Worm (Caenorhabditis elegans) whole organism, L2 larva: ENCODE data around the gene M05D6.2.
A peak's percentile ranks its signal among the peaks of the same experiment; 100 is the strongest.

Source experiments
- C34F6.9 ChIP-seq: fragments of 150-350 bp; optimal IDR thresholded peaks from 2 replicates; lab custom pipeline; 2014; ENCODE audit warnings: missing biosample characterization, missing genetic modification characterization
- F13H6.1 ChIP-seq: sonication (generic microtip); optimal IDR thresholded peaks from 2 replicates; lab custom pipeline; 2016; ENCODE audit warnings: missing genetic modification characterization, missing compliant biosample characterization
- R02D3.7 ChIP-seq: fragments of 150-350 bp; optimal IDR thresholded peaks from 2 replicates; lab custom pipeline; 2014; ENCODE audit warnings: missing biosample characterization, missing genetic modification characterization
- Y55F3AM.14 ChIP-seq: fragments of 200-800 bp; sonication (Bioruptor generic); optimal IDR thresholded peaks from 2 replicates; lab custom pipeline; 2018; ENCODE audit warnings: mild to moderate bottlenecking, missing genetic modification characterization, missing compliant biosample characterization
- aly-2 ChIP-seq: fragments of 150-350 bp; optimal IDR thresholded peaks from 2 replicates; lab custom pipeline; 2014; ENCODE audit warnings: missing biosample characterization, missing genetic modification characterization
- ama-1 ChIP-seq: fragments of 150-350 bp; optimal IDR thresholded peaks from 2 replicates; lab custom pipeline; 2018; ENCODE audit warnings: inconsistent platforms
- blmp-1 ChIP-seq: sonication (generic microtip); optimal IDR thresholded peaks from 2 replicates; lab custom pipeline; 2017; ENCODE audit warnings: missing genetic modification characterization, mild to moderate bottlenecking, missing compliant biosample characterization, antibody characterized with exemption, moderate library complexity; ENCODE audit not compliant: insufficient read depth
- ceh-16 ChIP-seq: fragments of 150-350 bp; optimal IDR thresholded peaks from 2 replicates; lab custom pipeline; 2014; ENCODE audit warnings: missing biosample characterization, missing genetic modification characterization
- ceh-82 ChIP-seq: fragments of 150-350 bp; optimal IDR thresholded peaks from 2 replicates; lab custom pipeline; 2014; ENCODE audit warnings: missing biosample characterization, missing genetic modification characterization
- crh-2 ChIP-seq: sonication (generic microtip); optimal IDR thresholded peaks from 2 replicates; lab custom pipeline; 2017; ENCODE audit warnings: missing biosample characterization, missing genetic modification characterization
- dmd-4 ChIP-seq: sonication (generic microtip); optimal IDR thresholded peaks from 2 replicates; lab custom pipeline; 2017; ENCODE audit warnings: missing biosample characterization, missing genetic modification characterization
- egl-27 ChIP-seq: sonication (generic microtip); optimal IDR thresholded peaks from 3 replicates; lab custom pipeline; 2017; ENCODE audit warnings: missing biosample characterization, missing genetic modification reagents, missing genetic modification characterization
- elt-1 ChIP-seq: fragments of 150-350 bp; optimal IDR thresholded peaks from 2 replicates; lab custom pipeline; 2014; ENCODE audit warnings: missing biosample characterization, missing genetic modification characterization
- elt-3 ChIP-seq: sonication (generic microtip); optimal IDR thresholded peaks from 2 replicates; lab custom pipeline; 2017; ENCODE audit warnings: missing biosample characterization, missing genetic modification characterization
- fos-1 ChIP-seq: fragments of 150-350 bp; optimal IDR thresholded peaks from 2 replicates; lab custom pipeline; 2014; ENCODE audit warnings: missing biosample characterization, missing genetic modification characterization
- gmeb-1 ChIP-seq: fragments of 150-350 bp; optimal IDR thresholded peaks from 2 replicates; lab custom pipeline; 2014; ENCODE audit warnings: missing biosample characterization, missing genetic modification characterization
- lin-11 ChIP-seq: fragments of 150-350 bp; sonication (generic microtip); optimal IDR thresholded peaks from 2 replicates; lab custom pipeline; 2014; ENCODE audit warnings: missing biosample characterization, missing genetic modification characterization, inconsistent platforms, mixed read lengths
- lin-13 ChIP-seq: fragments of 150-350 bp; optimal IDR thresholded peaks from 2 replicates; lab custom pipeline; 2014; ENCODE audit warnings: missing biosample characterization, missing genetic modification reagents, missing genetic modification characterization
- lin-39 ChIP-seq: fragments of 150-350 bp; optimal IDR thresholded peaks from 2 replicates; lab custom pipeline; 2014; ENCODE audit warnings: missing biosample characterization, missing genetic modification reagents, missing genetic modification characterization
- lsy-2 ChIP-seq, 2 experiments: fragments of 150-350 bp in 1 of 2; sonication (generic microtip) in 1 of 2; optimal IDR thresholded peaks; 2 replicates each; lab custom pipeline; 2014 to 2017; ENCODE audit warnings: missing biosample characterization in 2 of 2, missing genetic modification characterization in 2 of 2
- mab-5 ChIP-seq: fragments of 150-350 bp; optimal IDR thresholded peaks from 2 replicates; lab custom pipeline; 2014; ENCODE audit warnings: missing biosample characterization, missing genetic modification characterization
- mdl-1 ChIP-seq, 2 experiments: fragments of 150-350 bp in 1 of 2; sonication (generic microtip) in 1 of 2; optimal IDR thresholded peaks; 2 replicates each; lab custom pipeline; 2017; ENCODE audit warnings: missing biosample characterization in 2 of 2, missing genetic modification characterization in 2 of 2
- nhr-10 ChIP-seq: sonication (generic microtip); optimal IDR thresholded peaks from 2 replicates; lab custom pipeline; 2017; ENCODE audit warnings: missing biosample characterization, missing genetic modification characterization
- nhr-11 ChIP-seq: fragments of 150-350 bp; optimal IDR thresholded peaks from 2 replicates; lab custom pipeline; 2014; ENCODE audit warnings: missing biosample characterization, missing genetic modification characterization
- nhr-129 ChIP-seq: fragments of 150-350 bp; optimal IDR thresholded peaks from 2 replicates; lab custom pipeline; 2014; ENCODE audit warnings: missing biosample characterization, missing genetic modification characterization
- nhr-23 ChIP-seq: fragments of 150-350 bp; optimal IDR thresholded peaks from 2 replicates; lab custom pipeline; 2014; ENCODE audit warnings: missing biosample characterization, missing genetic modification reagents, missing genetic modification characterization
- nhr-237 ChIP-seq: fragments of 150-350 bp; optimal IDR thresholded peaks from 2 replicates; lab custom pipeline; 2014; ENCODE audit warnings: missing biosample characterization, missing genetic modification characterization
- nhr-6 ChIP-seq: fragments of 150-350 bp; optimal IDR thresholded peaks from 2 replicates; lab custom pipeline; 2014; ENCODE audit warnings: missing biosample characterization, missing genetic modification characterization
- nhr-77 ChIP-seq: fragments of 150-350 bp; optimal IDR thresholded peaks from 2 replicates; lab custom pipeline; 2014; ENCODE audit warnings: missing biosample characterization, missing genetic modification characterization
- peb-1 ChIP-seq: fragments of 150-350 bp; optimal IDR thresholded peaks from 2 replicates; lab custom pipeline; 2014; ENCODE audit warnings: missing biosample characterization, missing genetic modification characterization
- sem-4 ChIP-seq: fragments of 150-350 bp; optimal IDR thresholded peaks from 2 replicates; lab custom pipeline; 2014; ENCODE audit warnings: missing biosample characterization, missing genetic modification reagents, missing genetic modification characterization
- skn-1 ChIP-seq: sonication (generic microtip); optimal IDR thresholded peaks from 2 replicates; lab custom pipeline; 2017; ENCODE audit warnings: missing biosample characterization, missing genetic modification characterization
- sma-9 ChIP-seq, 2 experiments: fragments of 150-350 bp in 1 of 2; sonication (generic microtip) in 1 of 2; optimal IDR thresholded peaks; 2 replicates each; lab custom pipeline; 2014 to 2016; ENCODE audit warnings: missing genetic modification characterization in 2 of 2, mild to moderate bottlenecking in 1 of 2, missing biosample characterization in 1 of 2, missing compliant biosample characterization in 1 of 2, missing genetic modification reagents in 1 of 2, moderate library complexity in 1 of 2
- unc-55 ChIP-seq: fragments of 150-350 bp; sonication (generic microtip); optimal IDR thresholded peaks from 3 replicates; lab custom pipeline; 2014; ENCODE audit warnings: missing biosample characterization, missing genetic modification reagents, missing genetic modification characterization
- unc-62 ChIP-seq: fragments of 150-350 bp; optimal IDR thresholded peaks from 2 replicates; lab custom pipeline; 2014; ENCODE audit warnings: missing biosample characterization, missing genetic modification reagents, missing genetic modification characterization
- zag-1 ChIP-seq: fragments of 150-350 bp; optimal IDR thresholded peaks from 2 replicates; lab custom pipeline; 2014; ENCODE audit warnings: missing biosample characterization, missing genetic modification characterization
- ztf-1 ChIP-seq: fragments of 200-800 bp; sonication (Bioruptor generic); conservative IDR thresholded peaks from 2 replicates; pipeline ENCODE4 v1.3.6; 2022; ENCODE audit warnings: missing genetic modification characterization, missing compliant biosample characterization
- ztf-11 ChIP-seq: sonication (generic microtip); optimal IDR thresholded peaks from 2 replicates; lab custom pipeline; 2017; ENCODE audit warnings: missing biosample characterization, missing genetic modification characterization

M05D6.2 gene

ce11 chrII:8504074-8504724 is 36.3 kb downstream of the M05D6.2 start:
- TF ChIP-seq fos-1 (tag; lab: Kevin White, UChicago) = peak; percentile 19
- TF ChIP-seq ama-1 = no peak
- peak in 1 of 2 experiments; percentile 0 for TF ChIP-seq lsy-2 (tag; optimal IDR thresholded peaks at IDR 0.05; lab: Kevin White, UChicago)
- TF ChIP-seq crh-2 (tag; lab: Kevin White, UChicago) = peak; percentile 28
- no peak for TF ChIP-seq dmd-4 (tag; lab: Kevin White, UChicago)
- TF ChIP-seq peb-1 (tag; lab: Kevin White, UChicago) = no peak
- TF ChIP-seq aly-2 (tag; lab: Kevin White, UChicago) = no peak

- TF ChIP-seq ztf-1 (no peak), mab-5 (tag; lab: Kevin White, UChicago) (no peak), fos-1 (tag; lab: Kevin White, UChicago) (peak; percentile 51)
- TF ChIP-seq, all 48 proteins: peak for 1
Measured at ce11 chrII:8506759-8507158, 38.9 kb downstream of the M05D6.2 start.

- TF ChIP-seq nhr-77 (no peak), lsy-2 (tag; optimal IDR thresholded peaks at IDR 0.05; lab: Kevin White, UChicago) (no peak), nhr-10 (tag; lab: Kevin White, UChicago) (no peak), elt-1 (no peak), ztf-11 (tag; lab: Kevin White, UChicago) (no peak), zag-1 (no peak), nhr-237 (no peak), lin-39 (tag; lab: Kevin White, UChicago) (no peak), sem-4 (tag; lab: Kevin White, UChicago) (no peak), lin-11 (tag; lab: Kevin White, UChicago) (no peak), aly-2 (tag; lab: Kevin White, UChicago) (no peak), nhr-6 (no peak), C34F6.9 (tag; lab: Kevin White, UChicago) (no peak), nhr-23 (tag; lab: Kevin White, UChicago) (no peak)
Measured at ce11 chrII:8508956-8509355, 41.0 kb downstream of the M05D6.2 start, which contains the start of gene T13H5.1. TSS of gene T13H5.1 (minus strand) at chrII:8509056.

- TF ChIP-seq skn-1 (tag; lab: Kevin White, UChicago) (no peak), crh-2 (tag; lab: Kevin White, UChicago) (peak; percentile 2), sma-9 (GFP tag; optimal IDR thresholded peaks at IDR 0.05; lab: Kevin White, UChicago) (peak; percentile 48), sma-9 (tag; optimal IDR thresholded peaks at IDR 0.05; lab: Kevin White, UChicago) (no peak), fos-1 (tag; lab: Kevin White, UChicago) (peak; percentile 31), gmeb-1 (tag; lab: Kevin White, UChicago) (peak; percentile 31), elt-1 (no peak)
Measured at ce11 chrII:8514729-8515128, 46.8 kb downstream of the M05D6.2 start, which contains the start of gene ctg-2. TSS of gene ctg-2 (plus strand) at chrII:8515054.

ce11 chrII:8515521-8515920 is 47.6 kb downstream of the M05D6.2 start:
- peak; percentile 92 for TF ChIP-seq fos-1 (tag; lab: Kevin White, UChicago)
- TF ChIP-seq elt-3 (tag; lab: Kevin White, UChicago) = no peak
- peak; percentile 33 for TF ChIP-seq sma-9 (GFP tag; optimal IDR thresholded peaks at IDR 0.05; lab: Kevin White, UChicago)
- no peak for TF ChIP-seq sma-9 (tag; optimal IDR thresholded peaks at IDR 0.05; lab: Kevin White, UChicago)

ce11 chrII:8516783-8517182 is 48.9 kb downstream of the M05D6.2 start, which contains the start of gene rnh-2:
TSS of gene rnh-2 (plus strand) at chrII:8517150.
- no peak for TF ChIP-seq nhr-77
- TF ChIP-seq blmp-1 (tag; lab: Kevin White, UChicago) = no peak
- TF ChIP-seq unc-55 (GFP tag; lab: Kevin White, UChicago) = peak; percentile 86
- TF ChIP-seq nhr-23 (tag; lab: Kevin White, UChicago) = no peak
- no peak for TF ChIP-seq lin-11 (tag; lab: Kevin White, UChicago)
- no peak for TF ChIP-seq ceh-82 (tag; lab: Kevin White, UChicago)
- peak; percentile 13 for TF ChIP-seq F13H6.1 (tag; lab: Kevin White, UChicago)
- TF ChIP-seq egl-27 (tag; lab: Kevin White, UChicago) = no peak
- TF ChIP-seq aly-2 (tag; lab: Kevin White, UChicago) = no peak
- TF ChIP-seq mdl-1 (tag; optimal IDR thresholded peaks at IDR 0.05; lab: Kevin White, UChicago) = no peak
- TF ChIP-seq gmeb-1 (tag; lab: Kevin White, UChicago) = peak; percentile 64
- peak; percentile 7 for TF ChIP-seq nhr-6
- TF ChIP-seq fos-1 (tag; lab: Kevin White, UChicago) = peak; percentile 49
- TF ChIP-seq nhr-10 (tag; lab: Kevin White, UChicago) = no peak
- TF ChIP-seq crh-2 (tag; lab: Kevin White, UChicago) = peak; percentile 78
- TF ChIP-seq nhr-237 = no peak
- TF ChIP-seq elt-1 = no peak
- TF ChIP-seq R02D3.7 (tag; lab: Kevin White, UChicago) = no peak
- TF ChIP-seq lin-13 = peak; percentile 70
- TF ChIP-seq Y55F3AM.14 (GFP tag; lab: Kevin White, UChicago) = no peak
- no peak for TF ChIP-seq ama-1
- TF ChIP-seq nhr-129 = peak; percentile 58
- peak; percentile 15 to 94 for TF ChIP-seq lsy-2 (tag; optimal IDR thresholded peaks at IDR 0.05; lab: Kevin White, UChicago)
- no peak for TF ChIP-seq ceh-16 (tag; lab: Kevin White, UChicago)
- TF ChIP-seq sma-9 (GFP tag; optimal IDR thresholded peaks at IDR 0.05; lab: Kevin White, UChicago) = peak; percentile 55
- TF ChIP-seq sma-9 (tag; optimal IDR thresholded peaks at IDR 0.05; lab: Kevin White, UChicago) = no peak
- no peak for TF ChIP-seq nhr-11 (tag; lab: Kevin White, UChicago)
- no peak for TF ChIP-seq unc-62
- no peak for TF ChIP-seq ztf-1
- no peak for TF ChIP-seq mab-5 (tag; lab: Kevin White, UChicago)
